Worm (Caenorhabditis elegans) whole organism, late embryonic: ENCODE data around the gene F56D6.11.
A peak's percentile ranks its signal among the peaks of the same experiment; 100 is the strongest.

Experiments used
- K09A11.1 ChIP-seq: sonication (generic microtip); optimal IDR thresholded peaks from 2 replicates; lab custom pipeline; 2017; ENCODE audit warnings: antibody characterized with exemption, mild to moderate bottlenecking, missing genetic modification characterization, missing compliant biosample characterization; ENCODE audit not compliant: insufficient read depth
- ama-1 ChIP-seq: fragments of 150-350 bp; optimal IDR thresholded peaks from 2 replicates; lab custom pipeline; 2014
- che-1 ChIP-seq: sonication (generic microtip); optimal IDR thresholded peaks from 2 replicates; lab custom pipeline; 2016; ENCODE audit warnings: mild to moderate bottlenecking, missing genetic modification characterization, missing compliant biosample characterization
- elt-2 ChIP-seq: sonication (generic microtip); optimal IDR thresholded peaks from 2 replicates; lab custom pipeline; 2016; ENCODE audit warnings: missing genetic modification reagents, missing genetic modification characterization, missing compliant biosample characterization
- hlh-30 ChIP-seq: sonication (generic microtip); optimal IDR thresholded peaks from 2 replicates; lab custom pipeline; 2017; ENCODE audit warnings: antibody characterized with exemption, missing genetic modification characterization, missing compliant biosample characterization; ENCODE audit not compliant: insufficient read depth
- hlh-8 ChIP-seq: sonication (generic microtip); optimal IDR thresholded peaks from 2 replicates; lab custom pipeline; 2016; ENCODE audit warnings: missing genotype, missing genetic modification characterization, missing compliant biosample characterization
- lin-11 ChIP-seq: fragments of 200-800 bp; sonication (Bioruptor generic); optimal IDR thresholded peaks from 2 replicates; lab custom pipeline; 2018; ENCODE audit warnings: mild to moderate bottlenecking, missing genetic modification characterization, missing compliant biosample characterization
- nhr-11 ChIP-seq: fragments of 150-350 bp; optimal IDR thresholded peaks from 2 replicates; lab custom pipeline; 2014; ENCODE audit warnings: missing biosample characterization, missing genetic modification characterization
- pax-1 ChIP-seq: fragments of 150-350 bp; optimal IDR thresholded peaks from 2 replicates; lab custom pipeline; 2014; ENCODE audit warnings: missing biosample characterization, missing genetic modification characterization
- pha-2 ChIP-seq: sonication (generic microtip); optimal IDR thresholded peaks from 2 replicates; lab custom pipeline; 2017; ENCODE audit warnings: mild to moderate bottlenecking, missing genetic modification characterization, missing compliant biosample characterization
- pqm-1 ChIP-seq: sonication (generic microtip); optimal IDR thresholded peaks from 2 replicates; lab custom pipeline; 2016; ENCODE audit warnings: missing genetic modification characterization, missing compliant biosample characterization
- sox-4 ChIP-seq: sonication (generic microtip); optimal IDR thresholded peaks from 2 replicates; lab custom pipeline; 2017; ENCODE audit warnings: mild to moderate bottlenecking, missing genetic modification characterization, inconsistent platforms, missing compliant biosample characterization
- unc-55 ChIP-seq: sonication (generic microtip); optimal IDR thresholded peaks from 2 replicates; lab custom pipeline; 2017; ENCODE audit warnings: missing biosample characterization, missing genetic modification reagents, missing genetic modification characterization

DNA sequence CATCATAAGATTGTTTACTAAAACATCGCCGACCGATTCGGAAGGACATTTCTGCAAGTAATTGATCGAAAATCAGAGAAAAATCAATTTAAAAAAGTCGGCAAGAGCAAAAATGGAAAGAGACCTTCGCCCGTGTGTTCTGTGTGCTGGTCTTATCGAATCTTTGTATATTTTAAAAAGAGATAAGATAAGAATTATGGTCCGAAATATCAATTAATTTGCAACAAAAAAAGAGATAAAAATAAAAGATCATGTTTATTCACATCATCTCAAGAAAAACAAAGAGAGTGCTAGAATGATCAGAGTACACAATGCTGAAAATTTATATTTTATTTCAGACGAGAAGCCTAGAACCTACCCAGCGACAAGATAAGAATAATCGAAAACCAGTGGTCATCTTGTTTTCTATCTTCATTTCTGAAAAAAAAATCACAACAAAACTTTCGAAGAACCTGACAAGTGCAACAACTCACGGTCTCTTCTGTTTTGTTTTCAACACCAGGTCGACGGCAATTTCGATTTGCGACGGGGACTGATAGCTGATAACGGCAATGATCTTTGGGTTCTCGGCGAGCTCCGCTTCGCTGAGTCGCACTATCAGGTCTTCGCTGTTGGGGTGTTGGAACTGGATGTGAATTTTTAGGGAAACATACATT is 27.9 kb downstream of the F56D6.11 start, which contains the start of gene F37C4.6:
- TF ChIP-seq pqm-1, result no peak
- TF ChIP-seq nhr-11 (tag; lab: Kevin White, UChicago), result no peak
- TF ChIP-seq unc-55, result no peak
- no peak for TF ChIP-seq hlh-8 (tag; lab: Kevin White, UChicago)
- peak; percentile 71 for TF ChIP-seq elt-2 (tag; lab: Kevin White, UChicago)
- TF ChIP-seq lin-11 (tag; lab: Kevin White, UChicago), result no peak
- TF ChIP-seq K09A11.1 (tag; lab: Kevin White, UChicago), result no peak
- TF ChIP-seq ama-1 (lab: Kevin White, UChicago), result no peak
- TF ChIP-seq hlh-30 (tag; lab: Kevin White, UChicago), result no peak
- no peak for TF ChIP-seq che-1
- no peak for TF ChIP-seq pax-1 (tag; lab: Kevin White, UChicago)
- no peak for TF ChIP-seq sox-4 (tag; lab: Kevin White, UChicago)
- no peak for TF ChIP-seq pha-2 (tag; lab: Kevin White, UChicago)
